Fruit fly (Drosophila melanogaster) whole organism, embryonic: Measurements from ENCODE around the gene CG10576.
A peak's percentile ranks its signal among the peaks of the same experiment; 100 is the strongest.

Experiments used
- Awh ChIP-seq: fragments of 200-800 bp; sonication (Bioruptor generic); IDR thresholded peaks from 2 replicates; pipeline ENCODE4, ENCODE4 v1.3.6; 2022; ENCODE audit warnings: missing biosample characterization, missing genetic modification characterization
- C15 ChIP-seq: fragments of 200-800 bp; sonication (Bioruptor generic); IDR thresholded peaks from 3 replicates; pipeline ENCODE4 v1.3.6; 2022; ENCODE audit warnings: missing biosample characterization, missing genetic modification characterization
- CG10543 ChIP-seq: fragments of 200-800 bp; sonication (Bioruptor generic); optimal IDR thresholded peaks from 3 replicates; lab custom pipeline; 2017; ENCODE audit warnings: missing biosample characterization, mild to moderate bottlenecking, missing genetic modification characterization, moderate library complexity
- CG10654 ChIP-seq: fragments of 200-800 bp; sonication (Bioruptor generic); optimal IDR thresholded peaks from 2 replicates; lab custom pipeline; 2016; ENCODE audit warnings: missing biosample characterization, missing genetic modification characterization
- CG12219 ChIP-seq: fragments of 200-800 bp; sonication (Bioruptor generic); optimal IDR thresholded peaks from 3 replicates; lab custom pipeline; 2018; ENCODE audit warnings: missing biosample characterization, mild to moderate bottlenecking, missing genetic modification characterization
- CG13775 ChIP-seq: fragments of 200-800 bp; sonication (Bioruptor generic); optimal IDR thresholded peaks from 3 replicates; lab custom pipeline; 2017; ENCODE audit warnings: missing biosample characterization, mild to moderate bottlenecking, missing genetic modification characterization
- CG14860 ChIP-seq: fragments of 200-800 bp; sonication (Bioruptor generic); IDR thresholded peaks from 3 replicates; pipeline ENCODE4 v1.3.6; 2022; ENCODE audit warnings: missing biosample characterization, missing genetic modification characterization; ENCODE audit not compliant: partially characterized antibody
- CG16813 ChIP-seq: fragments of 200-800 bp; sonication (Bioruptor generic); IDR thresholded peaks from 3 replicates; pipeline ENCODE4 v1.3.6; 2022; ENCODE audit warnings: missing biosample characterization, missing genetic modification characterization; ENCODE audit not compliant: partially characterized antibody
- CG17186 ChIP-seq: fragments of 200-800 bp; sonication (Bioruptor generic); optimal IDR thresholded peaks from 3 replicates; lab custom pipeline; 2017; ENCODE audit warnings: missing biosample characterization, missing genetic modification reagents, missing genetic modification characterization
- CG18011 ChIP-seq: fragments of 200-800 bp; sonication (Bioruptor generic); optimal IDR thresholded peaks from 2 replicates; lab custom pipeline; 2017; ENCODE audit warnings: missing biosample characterization, missing genetic modification characterization, mild to moderate bottlenecking, moderate library complexity, missing genotype
- CG2678 ChIP-seq: fragments of 200-800 bp; sonication (Bioruptor generic); optimal IDR thresholded peaks from 3 replicates; lab custom pipeline; 2019; ENCODE audit warnings: missing biosample characterization, mild to moderate bottlenecking, missing genetic modification characterization, moderate library complexity
- CG32767 ChIP-seq: fragments of 200-800 bp; sonication (Bioruptor generic); IDR thresholded peaks from 2 replicates; pipeline ENCODE4 v1.3.6; 2022; ENCODE audit warnings: missing biosample characterization, missing genetic modification characterization
- CG3838 ChIP-seq: fragments of 200-800 bp; sonication (Bioruptor generic); optimal IDR thresholded peaks from 3 replicates; lab custom pipeline; 2016; ENCODE audit warnings: missing biosample characterization, missing genetic modification characterization
- CG5245 ChIP-seq: fragments of 200-800 bp; sonication (Bioruptor generic); optimal IDR thresholded peaks from 3 replicates; lab custom pipeline; 2016; ENCODE audit warnings: missing biosample characterization, missing genetic modification characterization
- CG6175 ChIP-seq: fragments of 200-800 bp; sonication (Bioruptor generic); IDR thresholded peaks from 3 replicates; pipeline ENCODE4 v1.3.6; 2022; ENCODE audit warnings: missing biosample characterization, missing genetic modification characterization
- CG6854 ChIP-seq: fragments of 200-800 bp; sonication (Bioruptor generic); optimal IDR thresholded peaks from 3 replicates; lab custom pipeline; 2017; ENCODE audit warnings: missing biosample characterization, mild to moderate bottlenecking, missing genetic modification characterization
- CG7745 ChIP-seq: fragments of 200-800 bp; sonication (Bioruptor generic); optimal IDR thresholded peaks from 2 replicates; lab custom pipeline; 2018; ENCODE audit warnings: missing biosample characterization, mild to moderate bottlenecking, missing genetic modification characterization, moderate library complexity
- CG7786 ChIP-seq: fragments of 200-800 bp; sonication (Bioruptor generic); optimal IDR thresholded peaks from 2 replicates; lab custom pipeline; 2016; ENCODE audit warnings: missing biosample characterization, missing genetic modification characterization
- CG8290 ChIP-seq, 3 experiments: fragments of 200-800 bp; sonication (Bioruptor generic); optimal IDR thresholded peaks; 2 replicates each; lab custom pipeline; 2016 to 2019; ENCODE audit warnings: missing biosample characterization in 3 of 3, missing genetic modification characterization in 3 of 3, mild to moderate bottlenecking in 2 of 3, moderate library complexity in 1 of 3
- Camta ChIP-seq: fragments of 200-800 bp; sonication (Bioruptor generic); optimal IDR thresholded peaks from 2 replicates; lab custom pipeline; 2016; ENCODE audit warnings: missing biosample characterization, missing genetic modification characterization
- Dfd ChIP-seq, 2 experiments: fragments of >200 bp; optimal IDR thresholded peaks; 2 replicates each; lab custom pipeline; 2017; ENCODE audit warnings: missing biosample characterization in 2 of 2, missing genetic modification characterization in 2 of 2
- E2f2 ChIP-seq: fragments of 200-800 bp; sonication (Bioruptor generic); IDR thresholded peaks from 2 replicates; pipeline ENCODE4 v1.3.6; 2022; ENCODE audit warnings: missing biosample characterization, missing genetic modification characterization
- HLHmδ ChIP-seq: fragments of 200-800 bp; sonication (Bioruptor generic); optimal IDR thresholded peaks from 2 replicates; lab custom pipeline; 2018; ENCODE audit warnings: missing biosample characterization, mild to moderate bottlenecking, missing genetic modification characterization, moderate library complexity
- Hmr ChIP-seq: fragments of 200-800 bp; sonication (Bioruptor generic); optimal IDR thresholded peaks from 3 replicates; lab custom pipeline; 2017; ENCODE audit warnings: mild to moderate bottlenecking, missing biosample characterization, missing genetic modification reagents, missing genetic modification characterization
- Lim3 ChIP-seq: fragments of 200-800 bp; sonication (Bioruptor generic); IDR thresholded peaks from 2 replicates; pipeline ENCODE4 v1.3.6; 2022; ENCODE audit warnings: missing biosample characterization, missing genetic modification characterization
- Nf-YC ChIP-seq: fragments of 200-800 bp; optimal IDR thresholded peaks from 3 replicates; lab custom pipeline; 2019; ENCODE audit warnings: missing biosample characterization, mild to moderate bottlenecking, missing genetic modification characterization, moderate library complexity
- Scr ChIP-seq: fragments of 200-800 bp; sonication (Bioruptor generic); IDR thresholded peaks from 2 replicates; pipeline ENCODE4 v1.3.6; 2022; ENCODE audit warnings: missing biosample characterization, missing genetic modification characterization; ENCODE audit not compliant: partially characterized antibody
- Sry-β ChIP-seq: fragments of 200-800 bp; sonication (Bioruptor generic); optimal IDR thresholded peaks from 2 replicates; lab custom pipeline; 2018; ENCODE audit warnings: missing biosample characterization, mild to moderate bottlenecking, missing genetic modification characterization, moderate library complexity
- ac ChIP-seq: fragments of 200-800 bp; sonication (Bioruptor generic); optimal IDR thresholded peaks from 3 replicates; lab custom pipeline; 2017; ENCODE audit warnings: missing biosample characterization, mild to moderate bottlenecking, missing genetic modification characterization
- al ChIP-seq: fragments of 200-800 bp; sonication (Bioruptor generic); IDR thresholded peaks from 2 replicates; pipeline ENCODE4 v1.3.6; 2022; ENCODE audit warnings: missing biosample characterization, missing genetic modification characterization
- dimm ChIP-seq: fragments of 200-800 bp; sonication (Bioruptor generic); IDR thresholded peaks from 2 replicates; pipeline ENCODE4 v1.3.6; 2022; ENCODE audit warnings: missing biosample characterization, missing genetic modification characterization
- dmrt99B ChIP-seq: fragments of 200-800 bp; sonication (Bioruptor generic); optimal IDR thresholded peaks from 2 replicates; lab custom pipeline; 2018; ENCODE audit warnings: missing biosample characterization, mild to moderate bottlenecking, missing genetic modification characterization, moderate library complexity
- dpn ChIP-seq, 2 experiments: fragments of 200-800 bp; sonication (Bioruptor generic); optimal IDR thresholded peaks; 3 replicates each; lab custom pipeline; 2016; ENCODE audit warnings: missing biosample characterization in 2 of 2, missing genetic modification characterization in 2 of 2
- fd102C ChIP-seq: fragments of 200-800 bp; sonication (Bioruptor generic); optimal IDR thresholded peaks from 2 replicates; lab custom pipeline; 2018; ENCODE audit warnings: missing biosample characterization, mild to moderate bottlenecking, missing genetic modification characterization, moderate library complexity
- gem ChIP-seq: fragments of 200-800 bp; sonication (Bioruptor generic); optimal IDR thresholded peaks from 2 replicates; lab custom pipeline; 2019; ENCODE audit warnings: missing biosample characterization, mild to moderate bottlenecking, missing genetic modification characterization, moderate library complexity
- gsb ChIP-seq: fragments of 200-800 bp; sonication (Bioruptor generic); IDR thresholded peaks from 2 replicates; pipeline ENCODE4 v1.3.6; 2022; ENCODE audit warnings: missing biosample characterization, missing genetic modification characterization
- gsb-n ChIP-seq: fragments of 200-800 bp; sonication (Bioruptor generic); optimal IDR thresholded peaks from 3 replicates; lab custom pipeline; 2018; ENCODE audit warnings: missing biosample characterization, mild to moderate bottlenecking, missing genetic modification characterization
- kah ChIP-seq: fragments of 200-800 bp; sonication (Bioruptor generic); optimal IDR thresholded peaks from 2 replicates; lab custom pipeline; 2018; ENCODE audit warnings: missing biosample characterization, mild to moderate bottlenecking, missing genetic modification characterization
- kni ChIP-seq: fragments of 200-800 bp; sonication (Bioruptor generic); optimal IDR thresholded peaks from 3 replicates; lab custom pipeline; 2017; ENCODE audit warnings: mild to moderate bottlenecking, missing biosample characterization, missing genetic modification reagents, missing genetic modification characterization
- nerfin-2 ChIP-seq: fragments of 200-800 bp; sonication (Bioruptor generic); IDR thresholded peaks from 2 replicates; pipeline ENCODE4 v1.3.6; 2022; ENCODE audit warnings: missing biosample characterization, missing genetic modification characterization; ENCODE audit not compliant: partially characterized antibody
- phol ChIP-seq: fragments of 200-800 bp; sonication (Bioruptor generic); optimal IDR thresholded peaks from 3 replicates; lab custom pipeline; 2018; ENCODE audit warnings: missing biosample characterization, mild to moderate bottlenecking, missing genetic modification characterization, moderate library complexity
- pnt ChIP-seq: fragments of 200-800 bp; sonication (Bioruptor generic); optimal IDR thresholded peaks from 3 replicates; lab custom pipeline; 2016; ENCODE audit warnings: missing biosample characterization, missing genetic modification characterization
- psq ChIP-seq: fragments of 200-800 bp; sonication (Bioruptor generic); optimal IDR thresholded peaks from 2 replicates; lab custom pipeline; 2017; ENCODE audit warnings: missing biosample characterization, missing genetic modification characterization
- pzg ChIP-seq: fragments of 200-800 bp; sonication (Bioruptor generic); optimal IDR thresholded peaks from 3 replicates; lab custom pipeline; 2018; ENCODE audit warnings: missing biosample characterization, mild to moderate bottlenecking, missing genetic modification characterization, moderate library complexity
- sim ChIP-seq: fragments of 200-800 bp; sonication (Bioruptor generic); IDR thresholded peaks from 2 replicates; pipeline ENCODE4 v1.3.6; 2022; ENCODE audit warnings: missing biosample characterization, missing genetic modification characterization
- slou ChIP-seq: fragments of 200-800 bp; sonication (Bioruptor generic); optimal IDR thresholded peaks from 3 replicates; lab custom pipeline; 2016; ENCODE audit warnings: missing biosample characterization, missing genetic modification characterization
- sob ChIP-seq: fragments of 200-800 bp; sonication (Bioruptor generic); IDR thresholded peaks from 2 replicates; pipeline ENCODE4 v1.3.6; 2022; ENCODE audit warnings: missing biosample characterization, missing genetic modification characterization
- wdn ChIP-seq: fragments of 200-800 bp; sonication (Bioruptor generic); IDR thresholded peaks from 2 replicates; pipeline ENCODE4 v1.3.6; 2022; ENCODE audit warnings: missing biosample characterization, missing genetic modification characterization

The CG10576 gene

dm6 chr3L:5768532-5769497, 3.3 kb upstream of the CG10576 start, which contains the start of the genes Ppat-Dpck and scny (continued):
- TF ChIP-seq gsb-n (tag; lab: Kevin White, UChicago) (no peak), dpn (GFP tag; optimal IDR thresholded peaks at IDR 0.05; lab: Kevin White, UChicago) (no peak), Nf-YC (tag; lab: Kevin White, UChicago) (peak; percentile 49), nerfin-2 (GFP tag; lab: Robert Waterston, UW) (peak; percentile 59; the same call in 1 of the 2 replicates), CG6175 (no peak), sob (no peak), pnt (GFP tag; lab: Kevin White, UChicago) (no peak), CG10543 (GFP tag; lab: Kevin White, UChicago) (peak; percentile 65), CG3838 (GFP tag; lab: Kevin White, UChicago) (no peak), CG18011 (no peak), CG7745 (tag; lab: Kevin White, UChicago) (no peak), CG6854 (no peak), HLHmδ (GFP tag; lab: Kevin White, UChicago) (no peak), psq (GFP tag; lab: Kevin White, UChicago) (peak; percentile 99), kni (GFP tag; lab: Kevin White, UChicago) (no peak), CG13775 (GFP tag; lab: Kevin White, UChicago) (peak; percentile 27), gem (tag; lab: Kevin White, UChicago) (no peak), wdn (GFP tag; lab: Robert Waterston, UW) (no peak), ac (GFP tag; lab: Kevin White, UChicago) (no peak), dimm (GFP tag; lab: Robert Waterston, UW) (no peak), CG17186 (GFP tag; lab: Kevin White, UChicago) (peak; percentile 61), CG8290 (GFP tag; optimal IDR thresholded peaks at IDR 0.05; lab: Kevin White, UChicago) (peak; percentile 21), CG8290 (tag; optimal IDR thresholded peaks at IDR 0.05; lab: Kevin White, UChicago) (no peak), CG7786 (GFP tag; lab: Kevin White, UChicago) (no peak), Scr (peak; percentile 96), al (GFP tag; lab: Robert Waterston, UW) (no peak), E2f2 (GFP tag; lab: Robert Waterston, UW) (no peak), phol (tag; lab: Kevin White, UChicago) (peak; percentile 67), Awh (no peak), Camta (no peak), sim (no peak), Hmr (GFP tag; lab: Kevin White, UChicago) (no peak), gsb (no peak), CG10654 (no peak), CG32767 (GFP tag; lab: Robert Waterston, UW) (no peak), pzg (GFP tag; lab: Kevin White, UChicago) (peak; percentile 83), slou (GFP tag; lab: Kevin White, UChicago) (no peak), C15 (GFP tag; lab: Robert Waterston, UW) (no peak), Lim3 (no peak), kah (peak; percentile 49), CG16813 (GFP tag; lab: Robert Waterston, UW) (peak; percentile 92), fd102C (GFP tag; lab: Kevin White, UChicago) (no peak), Dfd (GFP tag; optimal IDR thresholded peaks at IDR 0.05; lab: Kevin White, UChicago) (no peak), CG14860 (GFP tag; lab: Robert Waterston, UW) (peak; percentile 82), dmrt99B (tag; lab: Kevin White, UChicago) (no peak), CG2678 (no peak), Sry-β (peak; percentile 0), CG12219 (GFP tag; lab: Kevin White, UChicago) (no peak), CG5245 (GFP tag; lab: Kevin White, UChicago) (no peak)
